Worm (Caenorhabditis elegans) whole organism, L4 larva: ENCODE results near the gene nhr-90.

Source experiments
- F26F4.8 ChIP-seq: fragments of 200-800 bp; sonication (Bioruptor generic); conservative IDR thresholded peaks from 2 replicates; pipeline ENCODE4 v1.3.6; 2022; ENCODE audit warnings: missing genetic modification characterization, missing compliant biosample characterization
- F44E2.7 ChIP-seq: fragments of 200-800 bp; sonication (Bioruptor generic); IDR thresholded peaks from 2 replicates; pipeline ENCODE4 v2.1.2; 2022; ENCODE audit warnings: missing genetic modification characterization, missing compliant biosample characterization
- F49E8.2 ChIP-seq: sonication (generic microtip); optimal IDR thresholded peaks from 2 replicates; lab custom pipeline; 2016; ENCODE audit warnings: missing compliant biosample characterization, mild to moderate bottlenecking, missing genetic modification characterization, borderline replicate concordance
- Y48G9A.11 ChIP-seq: fragments of 200-800 bp; sonication (Bioruptor generic); IDR thresholded peaks from 2 replicates; pipeline ENCODE4 v1.3.6; 2022; ENCODE audit warnings: missing genetic modification reagents, missing genetic modification characterization, missing compliant biosample characterization
- ama-1 ChIP-seq: fragments of 150-350 bp; optimal IDR thresholded peaks from 2 replicates; lab custom pipeline; 2014; ENCODE audit warnings: inconsistent platforms, mixed read lengths
- attf-4 ChIP-seq: sonication (generic microtip); optimal IDR thresholded peaks from 3 replicates; lab custom pipeline; 2017; ENCODE audit warnings: missing biosample characterization, missing genetic modification characterization
- ceh-20 ChIP-seq: fragments of 200-800 bp; sonication (Bioruptor generic); IDR thresholded peaks from 2 replicates; pipeline ENCODE4 v1.3.6; 2022; ENCODE audit warnings: missing genetic modification reagents, missing genetic modification characterization, missing compliant biosample characterization
- ceh-32 ChIP-seq: sonication (generic microtip); optimal IDR thresholded peaks from 2 replicates; lab custom pipeline; 2016; ENCODE audit warnings: mild to moderate bottlenecking, missing genetic modification characterization, missing compliant biosample characterization; ENCODE audit not compliant: poor library complexity
- ces-1 ChIP-seq: fragments of 150-350 bp; sonication (generic microtip); optimal IDR thresholded peaks from 4 replicates; lab custom pipeline; 2014; ENCODE audit warnings: missing biosample characterization, missing genetic modification reagents, missing genetic modification characterization
- daf-16 ChIP-seq, 3 experiments: sonication (generic microtip); optimal IDR thresholded peaks; 2 replicates each; lab custom pipeline; 2016 to 2017; ENCODE audit warnings: missing genetic modification characterization in 3 of 3, missing genetic modification reagents in 3 of 3, mild to moderate bottlenecking in 2 of 3, missing compliant biosample characterization in 2 of 3, missing biosample characterization in 1 of 3, moderate library complexity in 1 of 3
- dmd-6 ChIP-seq: fragments of 200-800 bp; sonication (Bioruptor generic); IDR thresholded peaks from 2 replicates; pipeline ENCODE4 v1.3.6; 2022; ENCODE audit warnings: missing genetic modification reagents, missing genetic modification characterization, missing compliant biosample characterization
- duxl-1 ChIP-seq: sonication (generic microtip); optimal IDR thresholded peaks from 2 replicates; lab custom pipeline; 2016; ENCODE audit warnings: mild to moderate bottlenecking, missing genetic modification characterization, moderate library complexity, missing compliant biosample characterization; ENCODE audit not compliant: poor library complexity
- dve-1 ChIP-seq: sonication (generic microtip); optimal IDR thresholded peaks from 2 replicates; lab custom pipeline; 2017; ENCODE audit warnings: antibody characterized with exemption, mild to moderate bottlenecking, missing genetic modification characterization, missing compliant biosample characterization; ENCODE audit not compliant: insufficient read depth
- egl-27 ChIP-seq: sonication (generic microtip); optimal IDR thresholded peaks from 3 replicates; lab custom pipeline; 2017; ENCODE audit warnings: missing biosample characterization, missing genetic modification reagents, missing genetic modification characterization
- gei-8 ChIP-seq: fragments of 200-800 bp; sonication (Bioruptor generic); optimal IDR thresholded peaks from 2 replicates; lab custom pipeline; 2018; ENCODE audit warnings: mild to moderate bottlenecking, missing genetic modification characterization, missing compliant biosample characterization
- hif-1 ChIP-seq, 2 experiments: sonication (generic microtip); optimal IDR thresholded peaks; 2 replicates each; lab custom pipeline; 2016 to 2017; ENCODE audit warnings: missing compliant biosample characterization in 2 of 2, missing genetic modification characterization in 2 of 2, missing genetic modification reagents in 2 of 2, missing genotype in 2 of 2, mild to moderate bottlenecking in 1 of 2
- hlh-11 ChIP-seq: fragments of 200-800 bp; sonication (Bioruptor generic); optimal IDR thresholded peaks from 2 replicates; lab custom pipeline; 2018; ENCODE audit warnings: mild to moderate bottlenecking, missing genetic modification characterization, missing compliant biosample characterization
- hlh-30 ChIP-seq: sonication (generic microtip); optimal IDR thresholded peaks from 2 replicates; lab custom pipeline; 2017; ENCODE audit warnings: antibody characterized with exemption, mild to moderate bottlenecking, missing genetic modification characterization, missing compliant biosample characterization; ENCODE audit not compliant: insufficient read depth
- hmg-1.1 ChIP-seq: fragments of 200-800 bp; sonication (Bioruptor generic); IDR thresholded peaks from 2 replicates; pipeline ENCODE4 v1.3.6; 2022; ENCODE audit warnings: missing genetic modification reagents, missing genetic modification characterization, missing compliant biosample characterization
- lsy-2 ChIP-seq, 2 experiments: fragments of 150-350 bp in 1 of 2; sonication (generic microtip) in 1 of 2; optimal IDR thresholded peaks; 2 replicates each; lab custom pipeline; 2014 to 2017; ENCODE audit warnings: missing biosample characterization in 2 of 2, missing genetic modification characterization in 2 of 2
- madf-5 ChIP-seq, 2 experiments: fragments of 200-800 bp; sonication (Bioruptor generic); IDR thresholded peaks; 2 replicates each; pipeline ENCODE4 v1.3.6; 2022; ENCODE audit warnings: missing compliant biosample characterization in 2 of 2, missing genetic modification characterization in 2 of 2
- mdl-1 ChIP-seq, 2 experiments: fragments of 150-350 bp in 1 of 2; sonication (generic microtip) in 1 of 2; optimal IDR thresholded peaks; 2 replicates each; lab custom pipeline; 2014 to 2017; ENCODE audit warnings: missing biosample characterization in 2 of 2, missing genetic modification characterization in 2 of 2
- mdt-29 ChIP-seq: fragments of 200-800 bp; sonication (Bioruptor generic); IDR thresholded peaks from 2 replicates; pipeline ENCODE4 v1.3.6; 2022; ENCODE audit warnings: missing genetic modification reagents, missing genetic modification characterization, missing compliant biosample characterization
- mep-1 ChIP-seq: fragments of 150-350 bp; sonication (generic microtip); optimal IDR thresholded peaks from 3 replicates; lab custom pipeline; 2014; ENCODE audit warnings: missing biosample characterization, missing genetic modification characterization
- mes-2 ChIP-seq: sonication (generic microtip); optimal IDR thresholded peaks from 2 replicates; lab custom pipeline; 2016; ENCODE audit warnings: missing genotype, mild to moderate bottlenecking, missing genetic modification characterization, missing compliant biosample characterization; ENCODE audit not compliant: poor library complexity, severe bottlenecking
- mxl-3 ChIP-seq: fragments of 200-800 bp; sonication (Bioruptor generic); optimal IDR thresholded peaks from 2 replicates; lab custom pipeline; 2018; ENCODE audit warnings: mild to moderate bottlenecking, missing genetic modification characterization, missing compliant biosample characterization
- nhr-28 ChIP-seq: fragments of 150-350 bp; optimal IDR thresholded peaks from 2 replicates; lab custom pipeline; 2014; ENCODE audit warnings: missing biosample characterization, missing genetic modification characterization
- nhr-42 ChIP-seq: fragments of 200-800 bp; sonication (Bioruptor generic); IDR thresholded peaks from 2 replicates; pipeline ENCODE4 v1.3.6; 2022; ENCODE audit warnings: missing genetic modification characterization, missing compliant biosample characterization
- nhr-48 ChIP-seq: sonication (generic microtip); optimal IDR thresholded peaks from 2 replicates; lab custom pipeline; 2016; ENCODE audit warnings: mild to moderate bottlenecking, missing genetic modification characterization, missing compliant biosample characterization
- nhr-76 ChIP-seq: fragments of 150-350 bp; optimal IDR thresholded peaks from 2 replicates; lab custom pipeline; 2014; ENCODE audit warnings: missing biosample characterization, missing genetic modification characterization
- nhr-77 ChIP-seq: fragments of 150-350 bp; optimal IDR thresholded peaks from 2 replicates; lab custom pipeline; 2014; ENCODE audit warnings: missing biosample characterization, missing genetic modification characterization
- pqm-1 ChIP-seq: sonication (generic microtip); optimal IDR thresholded peaks from 2 replicates; lab custom pipeline; 2017; ENCODE audit warnings: missing biosample characterization, missing genetic modification characterization
- set-16 ChIP-seq: fragments of 200-800 bp; sonication (Bioruptor generic); IDR thresholded peaks from 2 replicates; pipeline ENCODE4 v1.3.6; 2022; ENCODE audit warnings: missing genetic modification reagents, missing genetic modification characterization, missing compliant biosample characterization
- spr-1 ChIP-seq: sonication (generic microtip); optimal IDR thresholded peaks from 2 replicates; lab custom pipeline; 2016; ENCODE audit warnings: mild to moderate bottlenecking, missing genetic modification characterization, missing compliant biosample characterization
- unc-130 ChIP-seq: sonication (generic microtip); optimal IDR thresholded peaks from 2 replicates; lab custom pipeline; 2016; ENCODE audit warnings: missing genetic modification reagents, missing genetic modification characterization, missing compliant biosample characterization
- zip-11 ChIP-seq: fragments of 200-800 bp; sonication (Bioruptor generic); IDR thresholded peaks from 2 replicates; pipeline ENCODE4 v1.3.6; 2022; ENCODE audit warnings: missing genetic modification characterization, missing compliant biosample characterization
- ztf-7 ChIP-seq: fragments of 150-350 bp; optimal IDR thresholded peaks from 2 replicates; lab custom pipeline; 2014; ENCODE audit warnings: missing biosample characterization, missing genetic modification characterization

Gene nhr-90

ce11 chrV:635630-636029 lies 25.3 kb downstream of the nhr-90 start:
- peak; percentile 66 for TF ChIP-seq pqm-1 (tag; lab: Kevin White, UChicago)
- peak; percentile 33 for TF ChIP-seq mes-2 (tag; lab: Kevin White, UChicago)
- TF ChIP-seq zip-11 (GFP tag; lab: Robert Waterston, UW) = no peak
- peak; percentile 66 for TF ChIP-seq dve-1
- TF ChIP-seq ceh-20 (GFP tag; lab: Robert Waterston, UW) = no peak
- peak; percentile 51 for TF ChIP-seq duxl-1 (tag; lab: Kevin White, UChicago)
- no peak for TF ChIP-seq egl-27
- peak; percentile 84 for TF ChIP-seq hlh-11 (tag; lab: Kevin White, UChicago)
- TF ChIP-seq hif-1 (tag; optimal IDR thresholded peaks at IDR 0.05; lab: Kevin White, UChicago) = peak in 1 of 2 experiments; percentile 4
- TF ChIP-seq lsy-2 (tag; optimal IDR thresholded peaks at IDR 0.05; lab: Kevin White, UChicago) = peak in 1 of 2 experiments; percentile 2
- TF ChIP-seq nhr-48 (tag; lab: Kevin White, UChicago) = peak; percentile 19
- peak; percentile 15 to 74 for TF ChIP-seq mdl-1 (tag; optimal IDR thresholded peaks at IDR 0.05; lab: Kevin White, UChicago)
- no peak for TF ChIP-seq mdt-29 (GFP tag; lab: Robert Waterston, UW)
- peak; percentile 85 for TF ChIP-seq nhr-77 (tag; lab: Kevin White, UChicago)
- TF ChIP-seq nhr-28 (tag; lab: Kevin White, UChicago) = peak; percentile 98
- TF ChIP-seq mep-1 (tag; lab: Kevin White, UChicago) = peak; percentile 5
- TF ChIP-seq nhr-42 (GFP tag; lab: Robert Waterston, UW) = no peak
- TF ChIP-seq mxl-3 (GFP tag; lab: Kevin White, UChicago) = peak; percentile 78
- TF ChIP-seq Y48G9A.11 (GFP tag; lab: Robert Waterston, UW) = no peak
- TF ChIP-seq gei-8 (GFP tag; lab: Kevin White, UChicago) = no peak
- no peak for TF ChIP-seq daf-16 (GFP tag; optimal IDR thresholded peaks at IDR 0.05; lab: Kevin White, UChicago)
- TF ChIP-seq daf-16 (tag; optimal IDR thresholded peaks at IDR 0.05; lab: Kevin White, UChicago) = peak; percentile 40
- peak; percentile 87 for TF ChIP-seq hlh-30 (tag; lab: Kevin White, UChicago)
- TF ChIP-seq spr-1 = no peak
- TF ChIP-seq ztf-7 = no peak
- TF ChIP-seq dmd-6 (GFP tag; lab: Robert Waterston, UW) = peak; percentile 61; the same call in 1 of the 2 replicates
- TF ChIP-seq hmg-1.1 (GFP tag; lab: Robert Waterston, UW) = 0 out of 2 replicates have a peak, but pooled peaks have one; percentile 16
- no peak for TF ChIP-seq F26F4.8

- TF ChIP-seq F44E2.7 (GFP tag; lab: Robert Waterston, UW) (no peak), F49E8.2 (tag; lab: Kevin White, UChicago) (no peak), madf-5 (GFP tag; IDR thresholded peaks at IDR 0.05; lab: Robert Waterston, UW) (no peak), ama-1 (no peak), Y48G9A.11 (GFP tag; lab: Robert Waterston, UW) (no peak), ceh-32 (tag; lab: Kevin White, UChicago) (no peak), attf-4 (tag; lab: Kevin White, UChicago) (no peak), ces-1 (GFP tag; lab: Kevin White, UChicago) (no peak), daf-16 (GFP tag; optimal IDR thresholded peaks at IDR 0.05; lab: Kevin White, UChicago) (no peak), daf-16 (tag; optimal IDR thresholded peaks at IDR 0.05; lab: Kevin White, UChicago) (no peak), nhr-48 (tag; lab: Kevin White, UChicago) (no peak), nhr-76 (tag; lab: Kevin White, UChicago) (no peak), egl-27 (no peak), set-16 (no peak), hlh-30 (tag; lab: Kevin White, UChicago) (no peak), unc-130 (GFP tag; lab: Kevin White, UChicago) (no peak)
These were observed 26.0 kb downstream of the nhr-90 start, which contains the start of gene pals-31 for ce11 chrV:636281-636680. pals-31 (plus strand) TSS chrV:636581.
